Fruit fly (Drosophila melanogaster) whole organism, embryonic: Measurements from ENCODE around the gene Mst77F.
A peak's percentile ranks its signal among the peaks of the same experiment; 100 is the strongest.

Source experiments
- ATbp ChIP-seq: fragments of 200-800 bp; sonication (Bioruptor generic); optimal IDR thresholded peaks from 2 replicates; lab custom pipeline; 2017; ENCODE audit warnings: missing biosample characterization, mild to moderate bottlenecking, missing genetic modification characterization, missing genetic modification reagents
- Atf3 ChIP-seq: fragments of 200-800 bp; sonication (Bioruptor generic); optimal IDR thresholded peaks from 3 replicates; lab custom pipeline; 2016; ENCODE audit warnings: missing biosample characterization, missing genetic modification characterization
- Bteb2 ChIP-seq: fragments of 200-800 bp; sonication (Bioruptor generic); optimal IDR thresholded peaks from 2 replicates; lab custom pipeline; 2016; ENCODE audit warnings: missing biosample characterization, missing genetic modification characterization
- CG10565 ChIP-seq: fragments of 200-800 bp; sonication (Bioruptor generic); optimal IDR thresholded peaks from 3 replicates; lab custom pipeline; 2016; ENCODE audit warnings: missing biosample characterization, mild to moderate bottlenecking, missing genetic modification characterization
- CG11398 ChIP-seq: fragments of 200-800 bp; sonication (Bioruptor generic); optimal IDR thresholded peaks from 2 replicates; lab custom pipeline; 2016; ENCODE audit warnings: missing biosample characterization, missing genetic modification characterization
- CG12155 ChIP-seq: fragments of 200-800 bp; sonication (Bioruptor generic); optimal IDR thresholded peaks from 3 replicates; lab custom pipeline; 2016; ENCODE audit warnings: missing biosample characterization, missing genetic modification characterization
- CG15073 ChIP-seq: fragments of 200-800 bp; sonication (Bioruptor generic); optimal IDR thresholded peaks from 2 replicates; lab custom pipeline; 2016; ENCODE audit warnings: missing biosample characterization, missing genetic modification characterization
- CG1602 ChIP-seq: fragments of 200-800 bp; sonication (Bioruptor generic); optimal IDR thresholded peaks from 3 replicates; lab custom pipeline; 2016; ENCODE audit warnings: missing biosample characterization, missing genetic modification characterization
- CG1603 ChIP-seq: fragments of 200-800 bp; sonication (Bioruptor generic); optimal IDR thresholded peaks from 2 replicates; lab custom pipeline; 2019; ENCODE audit warnings: missing biosample characterization, mild to moderate bottlenecking, missing genetic modification characterization, moderate library complexity
- CG17328 ChIP-seq: fragments of 200-800 bp; sonication (Bioruptor generic); IDR thresholded peaks from 2 replicates; pipeline ENCODE4 v1.3.6; 2022; ENCODE audit warnings: missing biosample characterization, missing genetic modification characterization
- CG2678 ChIP-seq: fragments of 200-800 bp; sonication (Bioruptor generic); optimal IDR thresholded peaks from 3 replicates; lab custom pipeline; 2019; ENCODE audit warnings: missing biosample characterization, mild to moderate bottlenecking, missing genetic modification characterization, moderate library complexity
- CG31224 ChIP-seq: fragments of 200-800 bp; sonication (Bioruptor generic); IDR thresholded peaks from 2 replicates; pipeline ENCODE4 v1.3.6; 2022; ENCODE audit warnings: missing biosample characterization, missing genetic modification characterization
- CG31441 ChIP-seq: fragments of 200-800 bp; sonication (Bioruptor generic); IDR thresholded peaks from 2 replicates; pipeline ENCODE4 v1.3.6; 2022; ENCODE audit warnings: missing biosample characterization, missing genetic modification characterization
- CG32532 ChIP-seq: fragments of 200-800 bp; sonication (Bioruptor generic); IDR thresholded peaks from 2 replicates; pipeline ENCODE4 v1.3.6; 2022; ENCODE audit warnings: missing biosample characterization, missing genetic modification characterization
- CG4424 ChIP-seq: fragments of 200-800 bp; sonication (Bioruptor generic); optimal IDR thresholded peaks from 3 replicates; lab custom pipeline; 2016; ENCODE audit warnings: missing biosample characterization, missing genetic modification characterization
- CG5180 ChIP-seq: fragments of 200-800 bp; sonication (Bioruptor generic); optimal IDR thresholded peaks from 3 replicates; lab custom pipeline; 2017; ENCODE audit warnings: missing biosample characterization, missing genetic modification characterization, mild to moderate bottlenecking, moderate library complexity, missing genetic modification reagents
- CG5245 ChIP-seq: fragments of 200-800 bp; sonication (Bioruptor generic); optimal IDR thresholded peaks from 3 replicates; lab custom pipeline; 2016; ENCODE audit warnings: missing biosample characterization, missing genetic modification characterization
- CG7357 ChIP-seq: fragments of 200-800 bp; sonication (Bioruptor generic); IDR thresholded peaks from 3 replicates; pipeline ENCODE4 v1.3.6; 2022; ENCODE audit warnings: missing biosample characterization, missing genetic modification characterization
- CG7556 ChIP-seq: fragments of 200-800 bp; sonication (Bioruptor generic); optimal IDR thresholded peaks from 2 replicates; lab custom pipeline; 2017; ENCODE audit warnings: missing biosample characterization, mild to moderate bottlenecking, missing genetic modification characterization
- CG8359 ChIP-seq: fragments of 200-800 bp; sonication (Bioruptor generic); optimal IDR thresholded peaks from 2 replicates; lab custom pipeline; 2017; ENCODE audit warnings: missing biosample characterization, mild to moderate bottlenecking, missing genetic modification characterization, borderline replicate concordance
- CG8765 ChIP-seq: fragments of 200-800 bp; sonication (Bioruptor generic); IDR thresholded peaks from 2 replicates; pipeline ENCODE4 v1.3.6; 2022; ENCODE audit warnings: missing biosample characterization, missing genetic modification characterization
- CG9797 ChIP-seq: fragments of 200-800 bp; sonication (Bioruptor generic); optimal IDR thresholded peaks from 3 replicates; lab custom pipeline; 2018; ENCODE audit warnings: missing biosample characterization, mild to moderate bottlenecking, missing genetic modification characterization
- D19B ChIP-seq: fragments of 200-800 bp; sonication (Bioruptor generic); optimal IDR thresholded peaks from 2 replicates; lab custom pipeline; 2017; ENCODE audit warnings: missing biosample characterization, mild to moderate bottlenecking, missing genetic modification characterization
- Dad ChIP-seq: fragments of 200-800 bp; sonication (Bioruptor generic); optimal IDR thresholded peaks from 3 replicates; lab custom pipeline; 2016; ENCODE audit warnings: missing biosample characterization, missing genetic modification characterization
- E2f1 ChIP-seq: fragments of 200-800 bp; sonication (Bioruptor generic); IDR thresholded peaks from 2 replicates; pipeline ENCODE4 v1.3.6; 2022; ENCODE audit warnings: missing biosample characterization, missing genetic modification characterization
- Hsf ChIP-seq: fragments of 200-800 bp; sonication (Bioruptor generic); optimal IDR thresholded peaks from 3 replicates; lab custom pipeline; 2016; ENCODE audit warnings: missing biosample characterization, missing genetic modification characterization
- Nf-YC ChIP-seq: fragments of 200-800 bp; optimal IDR thresholded peaks from 3 replicates; lab custom pipeline; 2019; ENCODE audit warnings: missing biosample characterization, mild to moderate bottlenecking, missing genetic modification characterization, moderate library complexity
- Opbp ChIP-seq: fragments of 200-800 bp; sonication (Bioruptor generic); IDR thresholded peaks from 3 replicates; pipeline ENCODE4 v1.3.6; 2022; ENCODE audit warnings: missing biosample characterization, missing genetic modification characterization; ENCODE audit not compliant: partially characterized antibody
- Scr ChIP-seq: fragments of 200-800 bp; sonication (Bioruptor generic); IDR thresholded peaks from 2 replicates; pipeline ENCODE4 v1.3.6; 2022; ENCODE audit warnings: missing biosample characterization, missing genetic modification characterization; ENCODE audit not compliant: partially characterized antibody
- Taf1 ChIP-seq: fragments of 200-800 bp; sonication (Bioruptor generic); IDR thresholded peaks from 2 replicates; pipeline ENCODE4 v1.3.6; 2022; ENCODE audit warnings: missing biosample characterization, missing genetic modification characterization
- YL-1 ChIP-seq: fragments of 200-800 bp; sonication (Bioruptor generic); optimal IDR thresholded peaks from 3 replicates; lab custom pipeline; 2017; ENCODE audit warnings: missing biosample characterization, mild to moderate bottlenecking, missing genetic modification characterization
- bab2 ChIP-seq: fragments of 200-800 bp; sonication (Bioruptor generic); optimal IDR thresholded peaks from 2 replicates; lab custom pipeline; 2016; ENCODE audit warnings: missing biosample characterization, missing genetic modification characterization
- bcd ChIP-seq: fragments of 200-800 bp; sonication (Bioruptor generic); optimal IDR thresholded peaks from 2 replicates; lab custom pipeline; 2017; ENCODE audit warnings: missing biosample characterization, mild to moderate bottlenecking, missing genetic modification characterization
- eyg ChIP-seq: fragments of 200-800 bp; sonication (Bioruptor generic); optimal IDR thresholded peaks from 3 replicates; lab custom pipeline; 2016; ENCODE audit warnings: missing biosample characterization, missing genetic modification characterization
- gfzf ChIP-seq: fragments of 200-800 bp; sonication (Bioruptor generic); optimal IDR thresholded peaks from 2 replicates; lab custom pipeline; 2016; ENCODE audit warnings: missing biosample characterization, mild to moderate bottlenecking, missing genetic modification characterization, moderate library complexity
- hb ChIP-seq: fragments of 200-800 bp; sonication (Bioruptor generic); IDR thresholded peaks from 3 replicates; pipeline ENCODE4 v1.3.6; 2022; ENCODE audit warnings: missing biosample characterization, missing genetic modification characterization; ENCODE audit not compliant: partially characterized antibody
- insv ChIP-seq, 2 experiments: fragments of 200-800 bp; sonication (Bioruptor generic); optimal IDR thresholded peaks; 3 replicates each; lab custom pipeline; 2016 to 2018; ENCODE audit warnings: missing biosample characterization in 2 of 2, missing genetic modification characterization in 2 of 2
- kah ChIP-seq: fragments of 200-800 bp; sonication (Bioruptor generic); optimal IDR thresholded peaks from 2 replicates; lab custom pipeline; 2018; ENCODE audit warnings: missing biosample characterization, mild to moderate bottlenecking, missing genetic modification characterization
- lbe ChIP-seq: fragments of 200-800 bp; sonication (Bioruptor generic); optimal IDR thresholded peaks from 2 replicates; lab custom pipeline; 2016; ENCODE audit warnings: missing biosample characterization, mild to moderate bottlenecking, missing genetic modification characterization
- pfk ChIP-seq: fragments of 200-800 bp; sonication (Bioruptor generic); optimal IDR thresholded peaks from 2 replicates; lab custom pipeline; 2018; ENCODE audit warnings: missing biosample characterization, mild to moderate bottlenecking, missing genetic modification characterization, moderate library complexity
- pita ChIP-seq: fragments of 200-800 bp; sonication (Bioruptor generic); optimal IDR thresholded peaks from 2 replicates; lab custom pipeline; 2017; ENCODE audit warnings: missing biosample characterization, mild to moderate bottlenecking, missing genetic modification characterization
- seq ChIP-seq: fragments of 200-800 bp; sonication (Bioruptor generic); IDR thresholded peaks from 2 replicates; pipeline ENCODE4 v1.3.6; 2022; ENCODE audit warnings: missing biosample characterization, missing genetic modification characterization
- so ChIP-seq: fragments of 200-800 bp; sonication (Bioruptor generic); IDR thresholded peaks from 3 replicates; pipeline ENCODE4 v1.3.6; 2022; ENCODE audit warnings: missing biosample characterization, missing genetic modification characterization
- stc ChIP-seq: fragments of 200-800 bp; sonication (Bioruptor generic); IDR thresholded peaks from 2 replicates; pipeline ENCODE4 v1.3.6; 2022; ENCODE audit warnings: missing biosample characterization, missing genetic modification characterization
- tio ChIP-seq: fragments of 200-800 bp; sonication (Bioruptor generic); optimal IDR thresholded peaks from 2 replicates; lab custom pipeline; 2017; ENCODE audit warnings: missing biosample characterization, missing genetic modification characterization, inconsistent platforms
- trem ChIP-seq: fragments of 200-800 bp; optimal IDR thresholded peaks from 3 replicates; lab custom pipeline; 2019; ENCODE audit warnings: missing biosample characterization, mild to moderate bottlenecking, missing genetic modification characterization, moderate library complexity
- unc-4 ChIP-seq: fragments of 200-800 bp; sonication (Bioruptor generic); IDR thresholded peaks from 2 replicates; pipeline ENCODE4 v1.3.6; 2022; ENCODE audit warnings: missing biosample characterization, missing genetic modification characterization; ENCODE audit not compliant: partially characterized antibody
- vnd ChIP-seq: fragments of 200-800 bp; sonication (Bioruptor generic); IDR thresholded peaks from 3 replicates; pipeline ENCODE4 v1.3.6; 2022; ENCODE audit warnings: missing biosample characterization, missing genetic modification characterization; ENCODE audit not compliant: partially characterized antibody

The Mst77F gene

dm6 chr3L:20778224-20779063 is 39.4 kb downstream of the Mst77F start, which contains the start of the genes Pex16 and Pex14 (continued):
- TF ChIP-seq Hsf (peak; percentile 82), lbe (GFP tag; lab: Kevin White, UChicago) (no peak), CG11398 (GFP tag; lab: Kevin White, UChicago) (peak; percentile 38), Nf-YC (peak; percentile 47), CG32532 (peak; percentile 82), CG4424 (GFP tag; lab: Kevin White, UChicago) (peak; percentile 71), pfk (GFP tag; lab: Kevin White, UChicago) (no peak), Scr (GFP tag; lab: Robert Waterston, UW) (no peak), CG5245 (GFP tag; lab: Kevin White, UChicago) (peak; percentile 47), CG31224 (GFP tag; lab: Robert Waterston, UW) (peak; percentile 48), seq (0 out of 2 replicates have a peak, but pooled peaks have one; percentile 10), CG7357 (peak; percentile 40; the same call in 1 of the 3 replicates), eyg (GFP tag; lab: Kevin White, UChicago) (peak; percentile 55), D19B (GFP tag; lab: Kevin White, UChicago) (peak; percentile 53), CG1603 (tag; lab: Kevin White, UChicago) (peak; percentile 66), CG7556 (GFP tag; lab: Kevin White, UChicago) (peak; percentile 51), kah (no peak), CG8765 (0 out of 2 replicates have a peak, but pooled peaks have one; percentile 39), insv (GFP tag; optimal IDR thresholded peaks at IDR 0.05; lab: Kevin White, UChicago) (peak in 1 of 2 experiments; percentile 0), Taf1 (peak; percentile 19; the same call in 1 of the 2 replicates), gfzf (GFP tag; lab: Kevin White, UChicago) (peak; percentile 86), Atf3 (peak; percentile 75), CG15073 (GFP tag; lab: Kevin White, UChicago) (no peak), CG1602 (peak; percentile 77), CG9797 (peak; percentile 47), Dad (peak; percentile 65), unc-4 (0 out of 2 replicates have a peak, but pooled peaks have one; percentile 13), pita (GFP tag; lab: Kevin White, UChicago) (no peak), so (GFP tag; lab: Robert Waterston, UW) (peak; percentile 66; the same call in 1 of the 3 replicates), bab2 (GFP tag; lab: Kevin White, UChicago) (peak; percentile 82), CG2678 (tag; lab: Kevin White, UChicago) (peak; percentile 70), ATbp (GFP tag; lab: Kevin White, UChicago) (no peak), vnd (GFP tag; lab: Robert Waterston, UW) (no peak), CG31441 (GFP tag; lab: Robert Waterston, UW) (no peak; the same call in 1 of the 2 replicates), CG10565 (GFP tag; lab: Kevin White, UChicago) (no peak), bcd (GFP tag; lab: Kevin White, UChicago) (peak; percentile 73), CG5180 (GFP tag; lab: Kevin White, UChicago) (no peak), CG8359 (no peak), hb (GFP tag; lab: Robert Waterston, UW) (no peak), E2f1 (GFP tag; lab: Robert Waterston, UW) (peak; percentile 62; the same call in 1 of the 2 replicates), CG17328 (GFP tag; lab: Robert Waterston, UW) (peak; percentile 72), YL-1 (GFP tag; lab: Kevin White, UChicago) (peak; percentile 47), stc (GFP tag; lab: Robert Waterston, UW) (no peak), trem (peak; percentile 15), tio (GFP tag; lab: Kevin White, UChicago) (no peak), Opbp (GFP tag; lab: Robert Waterston, UW) (no peak), Bteb2 (GFP tag; lab: Kevin White, UChicago) (peak; percentile 61), CG12155 (GFP tag; lab: Kevin White, UChicago) (peak; percentile 74)
